Fruit fly (Drosophila melanogaster): ENCODE data around the gene m.

Gene m

DNA sequence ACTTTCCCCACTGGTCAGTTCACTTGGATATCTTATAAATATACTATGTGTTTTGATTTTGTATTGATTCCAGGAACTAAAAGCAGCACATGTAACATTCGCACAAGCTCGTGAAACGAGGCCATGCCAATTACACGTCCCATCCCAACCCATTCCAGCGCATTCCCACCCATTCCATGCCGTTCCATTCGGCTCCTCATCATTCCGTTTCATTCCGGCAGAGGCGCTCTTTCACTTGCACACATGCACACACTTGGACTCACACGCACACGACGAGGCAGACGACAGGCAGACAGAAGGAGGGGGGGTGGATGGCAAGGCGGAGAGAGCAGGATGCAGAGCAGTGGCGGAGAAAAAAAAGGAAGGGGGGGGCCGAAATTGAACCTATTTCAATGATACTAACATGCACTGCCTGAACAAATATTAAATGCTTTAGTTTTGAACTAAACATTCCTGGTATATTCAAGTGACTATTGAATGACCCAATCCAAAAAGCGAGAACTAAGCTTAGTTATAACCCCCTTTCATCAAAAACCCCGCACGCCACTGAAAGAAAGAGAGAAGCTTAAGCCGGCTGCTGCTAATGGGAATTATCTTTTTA lies 22.0 kb downstream of the m start (continued):
- TF ChIP-seq eve (GFP tag; optimal IDR thresholded peaks at IDR 0.05) (no peak), jumu (GFP tag; optimal IDR thresholded peaks at IDR 0.05) (peak; percentile 42), CG8924 (tag; optimal IDR thresholded peaks at IDR 0.05) (peak; percentile 46), CG11093 (GFP tag; IDR thresholded peaks at IDR 0.05) (0 out of 3 replicates have a peak, but pooled peaks have one; percentile 34), gsb-n (tag; optimal IDR thresholded peaks at IDR 0.05) (peak; percentile 41), CG2678 (tag; optimal IDR thresholded peaks at IDR 0.05) (no peak), caup (GFP tag; optimal IDR thresholded peaks at IDR 0.05; ENCODE audit: severe bottlenecking) (peak; percentile 3), Spps (tag; optimal IDR thresholded peaks at IDR 0.05) (peak; percentile 20), schlank (tag; optimal IDR thresholded peaks at IDR 0.05) (no peak), bsh (GFP tag; optimal IDR thresholded peaks at IDR 0.05) (peak; percentile 67 to 91), CG31388 (GFP tag; optimal IDR thresholded peaks at IDR 0.05) (no peak), Camta (GFP tag; optimal IDR thresholded peaks at IDR 0.05) (peak; percentile 15), CG4617 (GFP tag; optimal IDR thresholded peaks at IDR 0.05; ENCODE audit: borderline replicate concordance) (no peak), CG9727 (GFP tag; optimal IDR thresholded peaks at IDR 0.05) (peak; percentile 75), CG7372 (GFP tag; IDR thresholded peaks at IDR 0.05) (no peak), Trl (optimal IDR thresholded peaks at IDR 0.05) (peak in 1 of 2 experiments; percentile 18), Trl (GFP tag; optimal IDR thresholded peaks at IDR 0.05) (peak; percentile 24), CG18764 (GFP tag; optimal IDR thresholded peaks at IDR 0.05) (peak; percentile 18), Blimp-1 (GFP tag; optimal IDR thresholded peaks at IDR 0.05) (peak; percentile 61), ci (GFP tag; IDR thresholded peaks at IDR 0.05) (peak; percentile 69; the same call in 2 of the 3 replicates), CG11085 (GFP tag; IDR thresholded peaks at IDR 0.05) (no peak), HHEX (GFP tag; optimal IDR thresholded peaks at IDR 0.05) (peak; percentile 38), CG12219 (GFP tag; optimal IDR thresholded peaks at IDR 0.05) (peak; percentile 34), CG15696 (tag; optimal IDR thresholded peaks at IDR 0.05) (peak; percentile 82), CG1529 (GFP tag; optimal IDR thresholded peaks at IDR 0.05) (peak; percentile 50), CG3726 (GFP tag; IDR thresholded peaks at IDR 0.05) (peak; percentile 27; the same call in 1 of the 3 replicates), CG7786 (GFP tag; optimal IDR thresholded peaks at IDR 0.05) (peak; percentile 6), NC2α (GFP tag; optimal IDR thresholded peaks at IDR 0.05) (peak; percentile 16), ara (GFP tag; IDR thresholded peaks at IDR 0.05) (peak; percentile 73), CG6175 (GFP tag; IDR thresholded peaks at IDR 0.05) (no peak), unpg (GFP tag; optimal IDR thresholded peaks at IDR 0.05) (peak; percentile 55), odd (GFP tag; optimal IDR thresholded peaks at IDR 0.05) (peak; percentile 8), CG16815 (GFP tag; optimal IDR thresholded peaks at IDR 0.05) (peak; percentile 63), yki (optimal IDR thresholded peaks at IDR 0.05) (no peak), lmd (GFP tag; IDR thresholded peaks at IDR 0.05) (peak; percentile 56)

- TF ChIP-seq NFAT (GFP tag; IDR thresholded peaks at IDR 0.05) (no peak), Ets65A (GFP tag) (peak; percentile 61), CG11247 (GFP tag; IDR thresholded peaks at IDR 0.05) (no peak), Hsf (GFP tag; optimal IDR thresholded peaks at IDR 0.05) (no peak)
Measured at dm6 chrX:11778734-11779220, 24.7 kb downstream of the m start, which contains the start of gene dy. Gene dy (minus strand): TSS chrX:11778784.

DNA sequence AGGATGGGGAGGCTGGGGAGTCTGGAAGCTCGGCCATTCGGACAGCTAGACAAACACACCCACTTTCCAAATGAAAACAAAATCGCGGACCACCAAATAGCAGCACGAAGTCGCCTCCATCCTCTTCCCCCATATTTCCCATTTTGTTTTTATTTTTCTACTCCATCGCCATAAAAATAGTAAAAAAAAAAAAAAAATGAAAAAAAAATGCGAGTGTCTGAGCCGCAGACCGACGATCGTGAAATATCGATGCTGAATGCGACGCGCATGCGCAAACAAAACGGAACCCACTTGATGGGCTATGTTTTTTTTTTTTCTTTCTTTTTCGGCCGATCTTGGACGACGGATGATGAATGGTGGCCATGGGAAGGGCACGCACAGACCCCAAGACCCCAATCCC lies 30.9 kb downstream of the m start:
- TF ChIP-seq CG34422 (GFP tag; IDR thresholded peaks at IDR 0.05) (no peak), nom (GFP tag; optimal IDR thresholded peaks at IDR 0.05) (peak; percentile 81), Drgx (GFP tag; IDR thresholded peaks at IDR 0.05) (peak; percentile 28; the same call in 1 of the 2 replicates), sqz (GFP tag; optimal IDR thresholded peaks at IDR 0.05) (peak; percentile 11)
